Worm (Caenorhabditis elegans) whole organism, L1 larva: ENCODE measurements around the gene cyp-34A8.

Source experiments
- C04F5.9 ChIP-seq: sonication (generic microtip); optimal IDR thresholded peaks from 2 replicates; lab custom pipeline; 2016; ENCODE audit warnings: missing genetic modification characterization, missing compliant biosample characterization
- C16A3.4 ChIP-seq: fragments of 150-350 bp; optimal IDR thresholded peaks from 2 replicates; lab custom pipeline; 2014; ENCODE audit warnings: missing biosample characterization, missing genetic modification characterization
- C34B4.2 ChIP-seq: sonication (generic microtip); optimal IDR thresholded peaks from 2 replicates; lab custom pipeline; 2017; ENCODE audit warnings: mild to moderate bottlenecking, missing genetic modification characterization, missing compliant biosample characterization
- aly-2 ChIP-seq: fragments of 150-350 bp; optimal IDR thresholded peaks from 2 replicates; lab custom pipeline; 2014; ENCODE audit warnings: missing biosample characterization, missing genetic modification characterization
- blmp-1 ChIP-seq: fragments of 150-350 bp; optimal IDR thresholded peaks from 2 replicates; lab custom pipeline; 2014; ENCODE audit warnings: missing biosample characterization, missing genetic modification characterization
- ceh-88 ChIP-seq: fragments of 200-800 bp; sonication (Bioruptor generic); IDR thresholded peaks from 2 replicates; pipeline ENCODE4 v1.3.6; 2022; ENCODE audit warnings: missing genetic modification characterization, missing compliant biosample characterization
- ceh-90 ChIP-seq: sonication (generic microtip); optimal IDR thresholded peaks from 2 replicates; lab custom pipeline; 2016; ENCODE audit warnings: missing genetic modification characterization, missing compliant biosample characterization
- ces-1 ChIP-seq: fragments of 150-350 bp; optimal IDR thresholded peaks from 2 replicates; lab custom pipeline; 2014; ENCODE audit warnings: missing biosample characterization, missing genetic modification reagents, missing genetic modification characterization
- dpl-1 ChIP-seq, 3 experiments: fragments of 150-350 bp in 2 of 3; sonication (generic microtip) in 1 of 3; optimal IDR thresholded peaks; 2 replicates each; lab custom pipeline; 2014 to 2017; ENCODE audit warnings: missing biosample characterization in 3 of 3, missing genetic modification characterization in 3 of 3, missing genetic modification reagents in 3 of 3
- efl-1 ChIP-seq, 4 experiments: fragments of 150-350 bp; optimal IDR thresholded peaks in 3 of 4; peaks in 1 of 4; 1 replicate in 1 of 4; 2 replicates in 3 of 4; lab custom pipeline; 2014; ENCODE audit warnings: missing biosample characterization in 2 of 4, missing genetic modification characterization in 2 of 4, missing genetic modification reagents in 2 of 4
- egl-13 ChIP-seq: sonication (generic microtip); optimal IDR thresholded peaks from 2 replicates; lab custom pipeline; 2016; ENCODE audit warnings: missing genotype, missing genetic modification reagents, missing genetic modification characterization, missing compliant biosample characterization
- elt-3 ChIP-seq, 6 experiments: fragments of 150-350 bp in 1 of 6; sonication (generic microtip); optimal IDR thresholded peaks; 2 replicates each; lab custom pipeline; 2017 to 2018; ENCODE audit warnings: missing biosample characterization in 6 of 6, missing genetic modification characterization in 6 of 6, inconsistent platforms in 1 of 6
- fkh-4 ChIP-seq: sonication (generic microtip); optimal IDR thresholded peaks from 2 replicates; lab custom pipeline; 2016; ENCODE audit warnings: missing compliant biosample characterization, missing genetic modification characterization, borderline replicate concordance
- fkh-8 ChIP-seq: sonication (generic microtip); optimal IDR thresholded peaks from 2 replicates; lab custom pipeline; 2016; ENCODE audit warnings: mild to moderate bottlenecking, missing genetic modification characterization, missing compliant biosample characterization
- isw-1 ChIP-seq: fragments of 200-800 bp; sonication (Bioruptor generic); IDR thresholded peaks from 2 replicates; pipeline ENCODE4 v1.3.6; 2022; ENCODE audit warnings: missing genetic modification characterization, missing compliant biosample characterization
- jun-1 ChIP-seq: fragments of 150-350 bp; optimal IDR thresholded peaks from 2 replicates; lab custom pipeline; 2014; ENCODE audit warnings: missing biosample characterization, missing genetic modification reagents, missing genetic modification characterization
- lin-14 ChIP-seq: fragments of 200-800 bp; sonication (Bioruptor generic); optimal IDR thresholded peaks from 2 replicates; lab custom pipeline; 2018; ENCODE audit warnings: mild to moderate bottlenecking, missing genetic modification characterization, moderate library complexity, missing compliant biosample characterization
- lin-35 ChIP-seq, 2 experiments: fragments of 150-350 bp; optimal IDR thresholded peaks; 2 replicates each; lab custom pipeline; 2014; ENCODE audit warnings: missing biosample characterization in 2 of 2, missing genetic modification characterization in 2 of 2, missing genetic modification reagents in 2 of 2
- lir-3 ChIP-seq: sonication (generic microtip); optimal IDR thresholded peaks from 2 replicates; lab custom pipeline; 2016; ENCODE audit warnings: mild to moderate bottlenecking, missing genetic modification characterization, moderate library complexity, missing compliant biosample characterization; ENCODE audit not compliant: poor library complexity
- lsy-2 ChIP-seq, 2 experiments: fragments of 150-350 bp; optimal IDR thresholded peaks; 2 replicates each; lab custom pipeline; 2014; ENCODE audit warnings: missing biosample characterization in 2 of 2, missing genetic modification characterization in 2 of 2
- mab-9 ChIP-seq: fragments of 200-800 bp; sonication (Bioruptor generic); IDR thresholded peaks from 2 replicates; pipeline ENCODE4 v1.3.6; 2022; ENCODE audit warnings: missing genetic modification reagents, missing genetic modification characterization, missing compliant biosample characterization
- mdl-1 ChIP-seq, 2 experiments: fragments of 150-350 bp; optimal IDR thresholded peaks; 2 replicates each; lab custom pipeline; 2014 to 2017; ENCODE audit warnings: missing biosample characterization in 2 of 2, missing genetic modification characterization in 2 of 2, inconsistent platforms in 1 of 2
- mep-1 ChIP-seq: fragments of 150-350 bp; optimal IDR thresholded peaks from 2 replicates; lab custom pipeline; 2014; ENCODE audit warnings: missing biosample characterization, missing genetic modification characterization
- nhr-11 ChIP-seq: fragments of 150-350 bp; optimal IDR thresholded peaks from 2 replicates; lab custom pipeline; 2014; ENCODE audit warnings: missing biosample characterization, missing genetic modification characterization
- nhr-12 ChIP-seq: sonication (generic microtip); optimal IDR thresholded peaks from 2 replicates; lab custom pipeline; 2017; ENCODE audit warnings: missing biosample characterization, missing genetic modification characterization
- nhr-19 ChIP-seq: fragments of 200-800 bp; sonication (Bioruptor generic); conservative IDR thresholded peaks from 2 replicates; pipeline ENCODE4 v1.3.6; 2022; ENCODE audit warnings: missing genetic modification characterization, missing compliant biosample characterization
- nhr-20 ChIP-seq: sonication (generic microtip); optimal IDR thresholded peaks from 2 replicates; lab custom pipeline; 2016; ENCODE audit warnings: mild to moderate bottlenecking, missing genetic modification characterization, missing compliant biosample characterization
- nhr-237 ChIP-seq: fragments of 150-350 bp; optimal IDR thresholded peaks from 2 replicates; lab custom pipeline; 2014; ENCODE audit warnings: missing biosample characterization, missing genetic modification characterization
- nhr-71 ChIP-seq: sonication (generic microtip); optimal IDR thresholded peaks from 2 replicates; lab custom pipeline; 2016; ENCODE audit warnings: mild to moderate bottlenecking, missing genetic modification characterization, moderate library complexity, missing compliant biosample characterization
- nhr-84 ChIP-seq: sonication (generic microtip); optimal IDR thresholded peaks from 2 replicates; lab custom pipeline; 2017; ENCODE audit warnings: missing biosample characterization, missing genetic modification characterization
- nhr-85 ChIP-seq: sonication (generic microtip); peaks from one replicate; lab custom pipeline; 2016; ENCODE audit warnings: missing genetic modification characterization, inconsistent platforms, missing compliant biosample characterization
- nhr-90 ChIP-seq: sonication (generic microtip); optimal IDR thresholded peaks from 2 replicates; lab custom pipeline; 2016; ENCODE audit warnings: mild to moderate bottlenecking, missing genetic modification characterization, missing compliant biosample characterization; ENCODE audit not compliant: poor library complexity
- pqm-1 ChIP-seq: sonication (generic microtip); optimal IDR thresholded peaks from 3 replicates; lab custom pipeline; 2017; ENCODE audit warnings: missing biosample characterization, missing genetic modification characterization
- rnt-1 ChIP-seq: sonication (generic microtip); optimal IDR thresholded peaks from 2 replicates; lab custom pipeline; 2016; ENCODE audit warnings: mild to moderate bottlenecking, missing genetic modification characterization, moderate library complexity, missing compliant biosample characterization
- snu-23 ChIP-seq: sonication (generic microtip); optimal IDR thresholded peaks from 2 replicates; lab custom pipeline; 2016; ENCODE audit warnings: missing genetic modification characterization, missing compliant biosample characterization
- sox-4 ChIP-seq: sonication (generic microtip); optimal IDR thresholded peaks from 2 replicates; lab custom pipeline; 2016; ENCODE audit warnings: missing genetic modification characterization, missing compliant biosample characterization
- sup-37 ChIP-seq: fragments of 200-800 bp; sonication (Bioruptor generic); optimal IDR thresholded peaks from 2 replicates; lab custom pipeline; 2018; ENCODE audit warnings: mild to moderate bottlenecking, missing genetic modification characterization, missing compliant biosample characterization
- tbx-2 ChIP-seq: sonication (generic microtip); optimal IDR thresholded peaks from 2 replicates; lab custom pipeline; 2016; ENCODE audit warnings: missing genetic modification characterization, missing compliant biosample characterization
- unc-30 ChIP-seq: sonication (generic microtip); optimal IDR thresholded peaks from 2 replicates; lab custom pipeline; 2017; ENCODE audit warnings: missing biosample characterization, missing genetic modification characterization
- unc-62 ChIP-seq: fragments of 150-350 bp; optimal IDR thresholded peaks from 2 replicates; lab custom pipeline; 2014; ENCODE audit warnings: missing biosample characterization, missing genetic modification reagents, missing genetic modification characterization
- unc-86 ChIP-seq: sonication (generic microtip); optimal IDR thresholded peaks from 2 replicates; lab custom pipeline; 2016; ENCODE audit warnings: missing genetic modification characterization, missing compliant biosample characterization
- unc-98 ChIP-seq: fragments of 200-800 bp; sonication (Bioruptor generic); IDR thresholded peaks from 2 replicates; pipeline ENCODE4 v1.3.6; 2022; ENCODE audit warnings: missing genetic modification characterization, missing compliant biosample characterization
- vab-15 ChIP-seq: sonication (generic microtip); optimal IDR thresholded peaks from 2 replicates; lab custom pipeline; 2017; ENCODE audit warnings: missing genotype, mild to moderate bottlenecking, missing genetic modification characterization, missing compliant biosample characterization
- xbp-1 ChIP-seq: sonication (generic microtip); optimal IDR thresholded peaks from 2 replicates; lab custom pipeline; 2016; ENCODE audit warnings: missing genetic modification characterization, missing compliant biosample characterization
- ztf-4 ChIP-seq: fragments of 150-350 bp; optimal IDR thresholded peaks from 2 replicates; lab custom pipeline; 2014; ENCODE audit warnings: missing biosample characterization, missing genetic modification characterization

Gene cyp-34A8

DNA sequence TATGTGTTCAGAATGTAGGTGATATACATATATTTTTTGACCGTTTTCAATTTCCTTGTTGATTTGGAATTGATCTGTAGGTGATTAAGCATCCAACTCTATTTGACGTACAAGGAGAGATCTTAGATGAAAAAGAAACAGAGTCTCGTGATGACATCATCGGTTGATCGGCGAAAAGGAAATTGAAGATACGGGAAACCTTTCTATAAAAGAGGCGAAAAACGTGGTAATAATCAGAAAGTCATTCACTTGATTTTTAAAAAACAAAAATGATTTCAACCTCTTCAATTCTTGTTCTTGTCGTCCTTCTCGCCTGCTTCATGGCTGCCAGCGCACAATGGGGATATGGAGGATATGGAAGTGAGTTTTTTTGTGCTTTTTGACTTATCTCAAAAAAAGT is 16.6 kb upstream of the cyp-34A8 start, which contains the start of gene nlp-29 (continued):
- TF ChIP-seq nhr-85 (tag; lab: Kevin White, UChicago) (peak; percentile 86), elt-3 (tag; optimal IDR thresholded peaks at IDR 0.05; lab: Kevin White, UChicago) (peak in 1 of 6 experiments; percentile 56), rnt-1 (no peak), nhr-84 (tag; lab: Kevin White, UChicago) (no peak), mep-1 (no peak), unc-86 (tag; lab: Kevin White, UChicago) (no peak), blmp-1 (peak; percentile 87)

DNA sequence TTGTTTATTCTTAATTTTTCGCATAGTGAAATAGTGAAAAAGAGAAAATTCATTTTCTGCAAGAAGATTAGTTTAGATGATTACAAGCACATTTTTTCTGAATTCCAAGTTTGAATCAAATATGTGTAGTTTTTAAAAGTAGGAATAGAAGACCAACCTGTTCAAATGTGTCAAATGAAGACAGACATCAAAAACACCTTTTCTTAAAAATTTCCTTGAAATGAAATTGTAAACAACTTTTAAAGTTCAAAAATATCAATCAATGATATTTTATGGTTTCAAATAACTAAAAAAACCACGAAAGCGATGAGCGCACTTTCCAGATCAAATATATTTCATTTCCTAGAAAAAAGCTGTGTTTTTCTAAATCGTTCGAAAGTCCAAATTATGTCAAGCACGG is 14.1 kb upstream of the cyp-34A8 start, which contains the start of gene nlp-30:
Gene nlp-30, plus strand, starts transcription at position 301 of the 400 bp plus-strand sequence.
- TF ChIP-seq egl-13 (tag; lab: Kevin White, UChicago) (no peak), unc-62 (GFP tag; lab: Kevin White, UChicago) (no peak), nhr-11 (no peak), dpl-1 (GFP tag; optimal IDR thresholded peaks at IDR 0.05; lab: Kevin White, UChicago) (no peak), fkh-4 (tag; lab: Kevin White, UChicago) (no peak), ceh-88 (no peak), vab-15 (tag; lab: Kevin White, UChicago) (no peak), sox-4 (tag; lab: Kevin White, UChicago) (no peak), C16A3.4 (tag; lab: Kevin White, UChicago) (no peak), nhr-90 (tag; lab: Kevin White, UChicago) (no peak), aly-2 (tag; lab: Kevin White, UChicago) (no peak), snu-23 (GFP tag; lab: Kevin White, UChicago) (no peak), sup-37 (GFP tag; lab: Kevin White, UChicago) (no peak), xbp-1 (no peak)
- TF ChIP-seq, all 84 proteins: peak for 0

DNA sequence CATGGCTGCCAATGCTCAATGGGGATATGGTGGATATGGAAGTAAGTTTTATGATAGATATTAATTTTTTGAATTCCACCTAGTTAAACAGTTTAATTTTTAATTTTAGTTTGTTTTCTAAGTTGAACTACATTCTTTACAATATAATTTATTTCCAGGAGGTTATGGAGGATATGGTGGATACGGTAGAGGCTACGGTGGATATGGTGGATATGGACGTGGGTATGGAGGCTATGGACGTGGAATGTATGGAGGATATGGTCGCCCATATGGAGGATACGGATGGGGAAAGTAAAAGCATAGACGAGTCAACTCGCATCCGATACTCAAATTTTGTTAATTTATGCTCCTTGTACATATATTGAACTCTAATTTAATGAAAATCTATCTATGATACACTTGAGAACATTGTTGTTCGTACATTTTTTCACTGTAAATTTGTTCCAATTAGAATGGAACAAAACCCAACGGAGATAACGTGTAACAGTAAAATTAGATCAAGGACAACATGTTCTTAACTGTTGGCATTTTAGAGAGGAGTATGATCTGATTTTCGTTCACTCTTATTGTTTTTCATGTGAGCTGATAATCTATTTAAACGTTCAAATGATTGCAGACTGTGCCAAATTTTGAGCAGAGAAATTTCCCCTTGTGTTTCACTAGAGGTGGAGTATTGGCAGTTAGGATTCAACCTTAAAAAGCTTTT is 12.8 kb upstream of the cyp-34A8 start:
- TF ChIP-seq C04F5.9 (tag; lab: Kevin White, UChicago) (no peak), efl-1 (optimal IDR thresholded peaks at IDR 0.05; lab: Kevin White, UChicago) (no peak), efl-1 (GFP tag; optimal IDR thresholded peaks at IDR 0.05 in 1 of 2; lab: Kevin White, UChicago) (no peak), elt-3 (tag; optimal IDR thresholded peaks at IDR 0.05; lab: Kevin White, UChicago) (no peak), nhr-85 (tag; lab: Kevin White, UChicago) (no peak), ceh-90 (tag; lab: Kevin White, UChicago) (no peak), ces-1 (no peak), jun-1 (no peak), fkh-8 (no peak), lin-14 (no peak), pqm-1 (tag; lab: Kevin White, UChicago) (no peak), ceh-88 (no peak), lir-3 (tag; lab: Kevin White, UChicago) (no peak)

DNA sequence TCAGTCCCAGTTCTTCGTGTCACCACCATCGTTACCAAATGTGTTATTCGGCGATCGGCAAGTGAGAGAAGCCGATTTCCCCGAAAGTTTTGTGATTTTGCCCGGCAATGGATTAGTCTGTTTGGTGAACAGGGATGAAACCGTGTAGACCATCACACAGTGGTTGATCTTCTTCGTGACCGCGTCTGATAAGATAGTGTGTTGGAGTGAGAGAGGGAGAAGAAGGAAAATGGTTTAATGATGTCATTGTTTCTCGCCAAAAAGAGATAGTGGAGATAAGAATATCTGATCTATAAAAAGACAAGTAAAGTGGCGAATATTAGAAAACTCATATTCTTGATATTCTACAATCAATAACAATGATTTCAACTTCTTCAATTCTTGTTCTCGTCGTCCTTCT is 12.2 kb upstream of the cyp-34A8 start, which contains the start of gene nlp-31:
Gene nlp-31, plus strand, starts transcription at position 237 of the 400 bp plus-strand sequence.
- TF ChIP-seq unc-30 (tag; lab: Kevin White, UChicago) (no peak), mep-1 (peak; percentile 10), nhr-19 (GFP tag; lab: Robert Waterston, UW) (0 out of 2 replicates have a peak, but pooled peaks have one; percentile 29), nhr-12 (tag; lab: Kevin White, UChicago) (no peak), lin-35 (GFP tag; optimal IDR thresholded peaks at IDR 0.05; lab: Kevin White, UChicago) (peak in 1 of 2 experiments; percentile 43), nhr-71 (peak; percentile 80), nhr-20 (tag; lab: Kevin White, UChicago) (peak; percentile 88), xbp-1 (no peak), elt-3 (tag; optimal IDR thresholded peaks at IDR 0.05; lab: Kevin White, UChicago) (peak; percentile 64 to 97 (median 96)), lin-14 (peak; percentile 73), nhr-85 (tag; lab: Kevin White, UChicago) (peak; percentile 97), nhr-237 (peak; percentile 12), ztf-4 (peak; percentile 27), tbx-2 (peak; percentile 27), jun-1 (peak; percentile 23), snu-23 (GFP tag; lab: Kevin White, UChicago) (peak; percentile 27), mdl-1 (tag; optimal IDR thresholded peaks at IDR 0.05; lab: Kevin White, UChicago) (peak in 1 of 2 experiments; percentile 41), lir-3 (tag; lab: Kevin White, UChicago) (no peak), isw-1 (GFP tag; lab: Robert Waterston, UW) (no peak), mab-9 (GFP tag; lab: Robert Waterston, UW) (no peak), lsy-2 (tag; optimal IDR thresholded peaks at IDR 0.05; lab: Kevin White, UChicago) (peak in 1 of 2 experiments; percentile 21), blmp-1 (peak; percentile 89), unc-98 (GFP tag; lab: Robert Waterston, UW) (no peak), C34B4.2 (tag; lab: Kevin White, UChicago) (no peak), nhr-90 (tag; lab: Kevin White, UChicago) (peak; percentile 29)
- TF ChIP-seq, all 84 proteins: peak for 17
